Fruit fly (Drosophila melanogaster) whole organism, embryonic: ENCODE measurements around the gene CG45066.
A peak's percentile ranks its signal among the peaks of the same experiment; 100 is the strongest.

Experiments
- Adf1 ChIP-seq: fragments of 200-800 bp; sonication (Bioruptor generic); IDR thresholded peaks from 2 replicates; pipeline ENCODE4 v1.3.6; 2022; ENCODE audit warnings: missing biosample characterization, missing genetic modification characterization
- Antp ChIP-seq: fragments of 200-800 bp; sonication (Bioruptor generic); optimal IDR thresholded peaks from 3 replicates; lab custom pipeline; 2016; ENCODE audit warnings: missing biosample characterization, missing genetic modification characterization
- Atf6 ChIP-seq: fragments of 200-800 bp; sonication (Bioruptor generic); IDR thresholded peaks from 2 replicates; pipeline ENCODE4 v1.3.6; 2022; ENCODE audit warnings: missing biosample characterization, missing genetic modification characterization
- BtbVII ChIP-seq: fragments of 200-800 bp; sonication (Bioruptor generic); optimal IDR thresholded peaks from 3 replicates; lab custom pipeline; 2017; ENCODE audit warnings: missing biosample characterization, mild to moderate bottlenecking, missing genetic modification characterization
- CG10147 ChIP-seq: fragments of 200-800 bp; sonication (Bioruptor generic); optimal IDR thresholded peaks from 2 replicates; lab custom pipeline; 2019; ENCODE audit warnings: missing biosample characterization, mild to moderate bottlenecking, missing genetic modification characterization, moderate library complexity
- CG10267 ChIP-seq: fragments of 200-800 bp; sonication (Bioruptor generic); optimal IDR thresholded peaks from 2 replicates; lab custom pipeline; 2018; ENCODE audit warnings: missing biosample characterization, mild to moderate bottlenecking, missing genetic modification characterization, moderate library complexity
- CG10543 ChIP-seq: fragments of 200-800 bp; sonication (Bioruptor generic); optimal IDR thresholded peaks from 3 replicates; lab custom pipeline; 2017; ENCODE audit warnings: missing biosample characterization, mild to moderate bottlenecking, missing genetic modification characterization, moderate library complexity
- CG18599 ChIP-seq: fragments of 200-800 bp; sonication (Bioruptor generic); optimal IDR thresholded peaks from 3 replicates; lab custom pipeline; 2017; ENCODE audit warnings: missing biosample characterization, missing genetic modification characterization, mild to moderate bottlenecking, moderate library complexity, missing genetic modification reagents
- CG2129 ChIP-seq: fragments of 200-800 bp; sonication (Bioruptor generic); IDR thresholded peaks from 2 replicates; pipeline ENCODE4 v1.3.6; 2022; ENCODE audit warnings: missing biosample characterization, missing genetic modification characterization; ENCODE audit not compliant: partially characterized antibody
- CG34376 ChIP-seq: fragments of 200-800 bp; sonication (Bioruptor generic); optimal IDR thresholded peaks from 2 replicates; lab custom pipeline; 2018; ENCODE audit warnings: missing biosample characterization, mild to moderate bottlenecking, missing genetic modification characterization
- CG34422 ChIP-seq: fragments of 200-800 bp; sonication (Bioruptor generic); IDR thresholded peaks from 3 replicates; pipeline ENCODE4 v1.3.6; 2022; ENCODE audit warnings: missing biosample characterization, missing genetic modification characterization
- CG3847 ChIP-seq: fragments of 200-800 bp; sonication (Bioruptor generic); IDR thresholded peaks from 2 replicates; pipeline ENCODE4 v1.3.6; 2022; ENCODE audit warnings: missing biosample characterization, missing genetic modification characterization
- CG4328 ChIP-seq: fragments of 200-800 bp; sonication (Bioruptor generic); optimal IDR thresholded peaks from 3 replicates; lab custom pipeline; 2017; ENCODE audit warnings: missing biosample characterization, missing genetic modification reagents, missing genetic modification characterization
- CG5245 ChIP-seq: fragments of 200-800 bp; sonication (Bioruptor generic); optimal IDR thresholded peaks from 3 replicates; lab custom pipeline; 2016; ENCODE audit warnings: missing biosample characterization, missing genetic modification characterization
- CG6791 ChIP-seq: fragments of 200-800 bp; sonication (Bioruptor generic); IDR thresholded peaks from 3 replicates; pipeline ENCODE4 v1.3.6; 2022; ENCODE audit warnings: missing biosample characterization, missing genetic modification characterization; ENCODE audit not compliant: partially characterized antibody
- CG6813 ChIP-seq: fragments of 200-800 bp; sonication (Bioruptor generic); optimal IDR thresholded peaks from 2 replicates; lab custom pipeline; 2017; ENCODE audit warnings: missing biosample characterization, missing genetic modification characterization, mild to moderate bottlenecking, moderate library complexity, missing genetic modification reagents
- CG7839 ChIP-seq: fragments of 200-800 bp; sonication (Bioruptor generic); optimal IDR thresholded peaks from 3 replicates; lab custom pipeline; 2018; ENCODE audit warnings: missing biosample characterization, mild to moderate bottlenecking, missing genetic modification characterization, moderate library complexity
- CG9876 ChIP-seq: fragments of 200-800 bp; sonication (Bioruptor generic); optimal IDR thresholded peaks from 2 replicates; lab custom pipeline; 2016; ENCODE audit warnings: missing biosample characterization, missing genetic modification characterization
- D19A ChIP-seq: fragments of 200-800 bp; optimal IDR thresholded peaks from 3 replicates; lab custom pipeline; 2019; ENCODE audit warnings: missing biosample characterization, mild to moderate bottlenecking, missing genetic modification characterization, moderate library complexity
- Dbx ChIP-seq: fragments of 200-800 bp; sonication (Bioruptor generic); IDR thresholded peaks from 3 replicates; pipeline ENCODE4 v1.3.6; 2022; ENCODE audit warnings: missing biosample characterization, missing genetic modification characterization
- Elba2 ChIP-seq: fragments of 200-800 bp; sonication (Bioruptor generic); optimal IDR thresholded peaks from 3 replicates; lab custom pipeline; 2016; ENCODE audit warnings: missing biosample characterization, missing genetic modification characterization
- Fer3 ChIP-seq: fragments of 200-800 bp; sonication (Bioruptor generic); optimal IDR thresholded peaks from 2 replicates; lab custom pipeline; 2018; ENCODE audit warnings: missing biosample characterization, mild to moderate bottlenecking, missing genetic modification characterization, moderate library complexity
- GATAe ChIP-seq: fragments of 200-800 bp; sonication (Bioruptor generic); conservative IDR thresholded peaks from 2 replicates; pipeline ENCODE4 v1.3.6; 2022; ENCODE audit warnings: missing biosample characterization, missing genetic modification characterization
- HLH4C ChIP-seq: fragments of 200-800 bp; sonication (Bioruptor generic); IDR thresholded peaks from 3 replicates; pipeline ENCODE4 v1.3.6; 2022; ENCODE audit warnings: missing biosample characterization, missing genetic modification characterization; ENCODE audit not compliant: partially characterized antibody
- MBD-R2 ChIP-seq: fragments of 200-800 bp; sonication (Bioruptor generic); IDR thresholded peaks from 2 replicates; pipeline ENCODE4 v1.3.6; 2022; ENCODE audit warnings: missing biosample characterization, missing genetic modification characterization
- Pdp1 ChIP-seq, 2 experiments: fragments of 200-800 bp; sonication (Bioruptor generic); optimal IDR thresholded peaks; 3 replicates each; lab custom pipeline; 2016; ENCODE audit warnings: missing biosample characterization in 2 of 2, missing genetic modification characterization in 2 of 2, mild to moderate bottlenecking in 1 of 2, moderate library complexity in 1 of 2
- Trl ChIP-seq, 3 experiments: fragments of >200 bp in 2 of 3; fragments of 200-800 bp in 1 of 3; sonication (Bioruptor generic) in 1 of 3; optimal IDR thresholded peaks; 2 replicates in 1 of 3; 3 replicates in 2 of 3; lab custom pipeline; 2016 to 2017; ENCODE audit warnings: missing biosample characterization in 1 of 3, missing genetic modification characterization in 1 of 3
- amos ChIP-seq: fragments of 200-800 bp; sonication (Bioruptor generic); IDR thresholded peaks from 2 replicates; pipeline ENCODE4 v1.3.6; 2022; ENCODE audit warnings: missing biosample characterization, missing genetic modification characterization; ENCODE audit not compliant: partially characterized antibody
- ci ChIP-seq: fragments of 200-800 bp; sonication (Bioruptor generic); IDR thresholded peaks from 3 replicates; pipeline ENCODE4 v1.3.6; 2022; ENCODE audit warnings: missing biosample characterization, missing genetic modification characterization
- corto ChIP-seq: fragments of 200-800 bp; sonication (Bioruptor generic); optimal IDR thresholded peaks from 2 replicates; lab custom pipeline; 2016; ENCODE audit warnings: missing biosample characterization, mild to moderate bottlenecking, missing genetic modification characterization, moderate library complexity
- crc ChIP-seq: fragments of 200-800 bp; sonication (Bioruptor generic); optimal IDR thresholded peaks from 2 replicates; lab custom pipeline; 2016; ENCODE audit warnings: missing biosample characterization, missing genetic modification characterization
- cwo ChIP-seq: fragments of 200-800 bp; sonication (Bioruptor generic); optimal IDR thresholded peaks from 3 replicates; lab custom pipeline; 2017; ENCODE audit warnings: missing biosample characterization, missing genetic modification characterization, mild to moderate bottlenecking, moderate library complexity, missing genetic modification reagents
- emc ChIP-seq: fragments of 200-800 bp; sonication (Bioruptor generic); optimal IDR thresholded peaks from 2 replicates; lab custom pipeline; 2016; ENCODE audit warnings: missing biosample characterization, missing genetic modification characterization
- exex ChIP-seq: fragments of 200-800 bp; sonication (Bioruptor generic); optimal IDR thresholded peaks from 4 replicates; lab custom pipeline; 2018; ENCODE audit warnings: missing biosample characterization, mild to moderate bottlenecking, missing genetic modification characterization, moderate library complexity
- eyg ChIP-seq: fragments of 200-800 bp; sonication (Bioruptor generic); optimal IDR thresholded peaks from 3 replicates; lab custom pipeline; 2016; ENCODE audit warnings: missing biosample characterization, missing genetic modification characterization
- ftz-f1 ChIP-seq: fragments of 200-800 bp; sonication (Bioruptor generic); optimal IDR thresholded peaks from 2 replicates; lab custom pipeline; 2016; ENCODE audit warnings: missing biosample characterization, missing genetic modification characterization
- ham ChIP-seq: fragments of 200-800 bp; sonication (Bioruptor generic); IDR thresholded peaks from 2 replicates; pipeline ENCODE4 v1.3.6; 2022; ENCODE audit warnings: missing biosample characterization, missing genetic modification characterization
- klu ChIP-seq: fragments of 200-800 bp; sonication (Bioruptor generic); IDR thresholded peaks from 2 replicates; pipeline ENCODE4 v1.3.6; 2022; ENCODE audit warnings: missing biosample characterization, missing genetic modification characterization
- nom ChIP-seq: fragments of 200-800 bp; sonication (Bioruptor generic); optimal IDR thresholded peaks from 2 replicates; lab custom pipeline; 2017; ENCODE audit warnings: missing biosample characterization, missing genetic modification characterization, mild to moderate bottlenecking, moderate library complexity, missing genetic modification reagents
- pros ChIP-seq: fragments of 200-800 bp; sonication (Bioruptor generic); optimal IDR thresholded peaks from 3 replicates; lab custom pipeline; 2019; ENCODE audit warnings: missing biosample characterization, mild to moderate bottlenecking, missing genetic modification characterization, moderate library complexity
- ranshi ChIP-seq: fragments of 200-800 bp; sonication (Bioruptor generic); IDR thresholded peaks from 2 replicates; pipeline ENCODE4 v1.3.6; 2022; ENCODE audit warnings: missing biosample characterization, missing genetic modification characterization
- tgo ChIP-seq: fragments of 200-800 bp; sonication (Bioruptor generic); IDR thresholded peaks from 3 replicates; pipeline ENCODE4 v1.3.6; 2022; ENCODE audit warnings: missing biosample characterization, missing genetic modification characterization
- tll ChIP-seq, 2 experiments: fragments of 200-800 bp in 1 of 2; fragments of >200 bp in 1 of 2; sonication (Bioruptor generic) in 1 of 2; optimal IDR thresholded peaks; 2 replicates each; lab custom pipeline; 2017 to 2019; ENCODE audit warnings: missing biosample characterization in 2 of 2, missing genetic modification characterization in 2 of 2, mild to moderate bottlenecking in 1 of 2, moderate library complexity in 1 of 2
- unc-4 ChIP-seq: fragments of 200-800 bp; sonication (Bioruptor generic); IDR thresholded peaks from 2 replicates; pipeline ENCODE4 v1.3.6; 2022; ENCODE audit warnings: missing biosample characterization, missing genetic modification characterization; ENCODE audit not compliant: partially characterized antibody
- zfh1 ChIP-seq: fragments of 200-800 bp; sonication (Bioruptor generic); IDR thresholded peaks from 3 replicates; pipeline ENCODE4 v1.3.6; 2022; ENCODE audit warnings: missing biosample characterization, missing genetic modification characterization

Gene CG45066

DNA sequence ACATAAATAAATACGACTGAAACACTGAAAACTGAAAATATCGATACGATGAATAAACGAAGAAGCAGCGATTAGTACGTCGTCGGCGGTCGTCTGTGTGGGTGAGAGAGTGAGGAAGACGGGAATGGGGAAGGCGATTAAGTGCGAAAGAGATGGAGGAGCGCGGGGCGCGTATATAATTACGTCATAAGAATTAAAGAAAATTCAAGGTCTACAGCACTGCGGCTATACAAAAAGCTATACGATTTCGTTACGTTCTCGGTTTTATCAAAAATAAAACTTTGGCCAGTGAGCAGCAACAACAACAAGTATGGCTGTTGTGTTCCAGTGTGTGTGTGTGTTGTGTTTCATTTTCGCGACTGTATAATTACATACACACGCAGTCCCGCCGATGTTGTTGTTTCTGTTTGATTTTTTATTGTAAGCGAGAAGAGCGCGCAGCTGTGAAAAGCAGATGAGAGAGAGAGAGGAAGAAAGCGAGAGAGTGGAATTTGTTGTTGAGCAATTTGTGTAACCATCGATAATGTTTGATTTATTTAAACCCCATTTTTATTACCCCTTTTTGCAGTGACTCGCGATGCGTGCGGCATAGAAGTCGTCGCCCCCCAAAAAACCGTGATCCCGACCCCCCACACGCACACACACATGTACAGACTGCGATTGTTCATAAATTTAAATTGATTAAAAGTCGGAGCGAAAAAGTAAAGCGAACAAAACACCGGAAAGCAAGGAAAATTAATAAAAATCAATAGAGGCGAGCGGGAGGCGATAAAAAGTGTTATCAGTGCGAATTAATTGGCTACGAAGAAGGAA lies 38.2 kb upstream of the CG45066 start (continued):
- TF ChIP-seq CG6791 (GFP tag; lab: Robert Waterston, UW) (no peak), Trl (optimal IDR thresholded peaks at IDR 0.05; lab: Kevin White, UChicago) (peak; percentile 78 to 92), Trl (GFP tag; optimal IDR thresholded peaks at IDR 0.05; lab: Kevin White, UChicago) (no peak), eyg (GFP tag; lab: Kevin White, UChicago) (peak; percentile 1), CG2129 (GFP tag; lab: Robert Waterston, UW) (no peak), ranshi (peak; percentile 23; the same call in 1 of the 2 replicates), tgo (GFP tag; lab: Robert Waterston, UW) (no peak), nom (peak; percentile 25), ci (GFP tag; lab: Robert Waterston, UW) (0 out of 3 replicates have a peak, but pooled peaks have one; percentile 12), klu (0 out of 2 replicates have a peak, but pooled peaks have one; percentile 15), MBD-R2 (GFP tag; lab: Robert Waterston, UW) (no peak; the same call in 1 of the 2 replicates), emc (GFP tag; lab: Kevin White, UChicago) (no peak), CG10147 (GFP tag; lab: Kevin White, UChicago) (peak; percentile 19), ham (GFP tag; lab: Robert Waterston, UW) (no peak), amos (GFP tag; lab: Robert Waterston, UW) (peak; percentile 51; the same call in 1 of the 2 replicates), Adf1 (peak; percentile 84), HLH4C (no peak), CG3847 (0 out of 2 replicates have a peak, but pooled peaks have one; percentile 6), GATAe (GFP tag; lab: Robert Waterston, UW) (peak; percentile 33; the same call in 1 of the 2 replicates), CG6813 (GFP tag; lab: Kevin White, UChicago) (peak; percentile 18), Atf6 (GFP tag; lab: Robert Waterston, UW) (peak; percentile 51; the same call in 1 of the 2 replicates), Dbx (peak; percentile 33; the same call in 1 of the 3 replicates), CG18599 (GFP tag; lab: Kevin White, UChicago) (peak; percentile 63), unc-4 (GFP tag; lab: Robert Waterston, UW) (peak; percentile 42), zfh1 (0 out of 3 replicates have a peak, but pooled peaks have one; percentile 32), exex (tag; lab: Kevin White, UChicago) (peak; percentile 85), tll (GFP tag; optimal IDR thresholded peaks at IDR 0.05; lab: Kevin White, UChicago) (no peak), Antp (GFP tag; lab: Kevin White, UChicago) (no peak), Pdp1 (GFP tag; optimal IDR thresholded peaks at IDR 0.05; lab: Kevin White, UChicago) (peak in 1 of 2 experiments; percentile 100), CG34422 (GFP tag; lab: Robert Waterston, UW) (peak; percentile 73; the same call in 2 of the 3 replicates), CG7839 (tag; lab: Kevin White, UChicago) (no peak), CG5245 (GFP tag; lab: Kevin White, UChicago) (no peak), ftz-f1 (GFP tag; lab: Kevin White, UChicago) (peak; percentile 98), crc (GFP tag; lab: Kevin White, UChicago) (no peak), CG9876 (no peak), CG10543 (peak; percentile 96), CG10267 (no peak), Elba2 (no peak), corto (GFP tag; lab: Kevin White, UChicago) (no peak), cwo (peak; percentile 46), CG4328 (GFP tag; lab: Kevin White, UChicago) (peak; percentile 45), D19A (tag; lab: Kevin White, UChicago) (no peak), pros (peak; percentile 90), Fer3 (tag; lab: Kevin White, UChicago) (no peak), CG34376 (peak; percentile 96), BtbVII (GFP tag; lab: Kevin White, UChicago) (peak; percentile 99)
- TF ChIP-seq, all 482 proteins: peak for 82
